Worm (Caenorhabditis elegans) whole organism, young adult: Measurements from ENCODE around the gene eri-5.

Experiments used
- D2030.7 ChIP-seq: fragments of 200-800 bp; sonication (Bioruptor generic); IDR thresholded peaks from 2 replicates; pipeline ENCODE4 v1.3.6; 2022; ENCODE audit warnings: missing genetic modification reagents, missing genetic modification characterization, missing compliant biosample characterization
- T26A5.8 ChIP-seq: sonication (generic microtip); optimal IDR thresholded peaks from 2 replicates; lab custom pipeline; 2016; ENCODE audit warnings: missing genetic modification characterization, missing compliant biosample characterization
- ccch-3 ChIP-seq: fragments of 200-800 bp; sonication (Bioruptor generic); optimal IDR thresholded peaks from 2 replicates; lab custom pipeline; 2018; ENCODE audit warnings: mild to moderate bottlenecking, missing genetic modification characterization, missing compliant biosample characterization
- ceh-100 ChIP-seq: fragments of 200-800 bp; sonication (Bioruptor generic); IDR thresholded peaks from 2 replicates; pipeline ENCODE4 v1.3.6; 2022; ENCODE audit warnings: missing genetic modification reagents, missing genetic modification characterization, missing compliant biosample characterization
- nfya-1 ChIP-seq: sonication (generic microtip); optimal IDR thresholded peaks from 2 replicates; lab custom pipeline; 2017; ENCODE audit warnings: antibody characterized with exemption, missing compliant biosample characterization, missing genetic modification characterization, borderline replicate concordance; ENCODE audit not compliant: insufficient read depth
- nfya-2 ChIP-seq: fragments of 200-800 bp; sonication (Bioruptor generic); IDR thresholded peaks from 2 replicates; pipeline ENCODE4 v1.3.6; 2022; ENCODE audit warnings: missing genetic modification reagents, missing genetic modification characterization, missing compliant biosample characterization
- nhr-90 ChIP-seq: sonication (generic microtip); optimal IDR thresholded peaks from 2 replicates; lab custom pipeline; 2016; ENCODE audit warnings: missing genotype, mild to moderate bottlenecking, missing genetic modification characterization, missing compliant biosample characterization
- unc-130 ChIP-seq: sonication (generic microtip); optimal IDR thresholded peaks from 2 replicates; lab custom pipeline; 2016; ENCODE audit warnings: missing genetic modification reagents, missing genetic modification characterization, missing compliant biosample characterization

- TF ChIP-seq ceh-100 (GFP tag; lab: Robert Waterston, UW) (no peak), nfya-1 (tag; lab: Kevin White, UChicago) (no peak), unc-130 (GFP tag; lab: Kevin White, UChicago) (no peak), T26A5.8 (tag; lab: Kevin White, UChicago) (no peak), ccch-3 (no peak), nhr-90 (tag; lab: Kevin White, UChicago) (no peak), D2030.7 (GFP tag; lab: Robert Waterston, UW) (no peak), nfya-2 (GFP tag; lab: Robert Waterston, UW) (no peak)
Observed at ce11 chrIV:2432693-2433092, 42.1 kb downstream of the eri-5 start, which contains the start of gene C45G7.4.
